Fruit fly (Drosophila melanogaster): ENCODE measurements around the gene Sec16.

Gene Sec16

DNA sequence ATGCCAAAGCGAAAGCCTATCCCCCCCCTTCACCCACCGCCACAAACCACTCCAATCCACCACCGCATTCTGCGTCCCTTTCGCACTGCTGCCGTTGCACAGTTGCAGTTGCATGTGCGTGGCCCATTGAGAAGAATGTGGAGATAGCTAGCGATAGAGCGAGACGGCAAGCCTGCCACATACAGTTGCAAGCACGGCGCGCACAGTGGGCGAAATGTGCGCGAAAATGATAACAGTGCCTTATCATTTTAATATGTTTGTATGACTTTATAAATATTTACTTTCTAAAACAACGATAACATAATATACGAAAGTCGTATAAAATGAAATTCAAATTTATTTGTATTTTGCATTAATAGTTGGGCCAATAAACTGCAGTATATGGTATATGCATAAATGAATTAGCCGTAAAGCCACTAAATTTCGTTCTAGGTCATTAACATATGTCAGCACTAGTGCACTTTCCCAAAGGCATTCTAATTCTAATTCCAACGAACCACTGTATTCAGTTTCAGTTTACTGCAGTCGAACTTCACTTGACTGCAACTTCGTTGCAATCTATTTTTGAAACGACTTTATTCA lies 19.9 kb upstream of the Sec16 start (continued):
- no peak; the same call in 1 of the 2 replicates for TF ChIP-seq onecut (GFP tag; IDR thresholded peaks at IDR 0.05)
- peak; percentile 38 for TF ChIP-seq Kr (GFP tag; optimal IDR thresholded peaks at IDR 0.05)
- TF ChIP-seq inv (GFP tag; IDR thresholded peaks at IDR 0.05; ENCODE audit: partially characterized antibody) = no peak
- TF ChIP-seq CG7928 (GFP tag; optimal IDR thresholded peaks at IDR 0.05) = no peak
- peak; percentile 85 for TF ChIP-seq Xrp1 (GFP tag; IDR thresholded peaks at IDR 0.05)
- no peak for TF ChIP-seq Lpt (GFP tag; optimal IDR thresholded peaks at IDR 0.05)
- no peak for TF ChIP-seq CG7987 (GFP tag; optimal IDR thresholded peaks at IDR 0.05)
- peak; percentile 59 for TF ChIP-seq zen (tag; optimal IDR thresholded peaks at IDR 0.05)
- TF ChIP-seq Mad (GFP tag; optimal IDR thresholded peaks at IDR 0.05) = peak; percentile 25
- peak; percentile 83 for TF ChIP-seq CG4424 (GFP tag; optimal IDR thresholded peaks at IDR 0.05)
- no peak for TF ChIP-seq dm (GFP tag; optimal IDR thresholded peaks at IDR 0.05)
- no peak for TF ChIP-seq sug (tag; optimal IDR thresholded peaks at IDR 0.05)
- peak; percentile 77 for TF ChIP-seq CG4707 (GFP tag; optimal IDR thresholded peaks at IDR 0.05)
- TF ChIP-seq oc (tag; optimal IDR thresholded peaks at IDR 0.05) = peak; percentile 25
- TF ChIP-seq CG13123 (GFP tag; optimal IDR thresholded peaks at IDR 0.05) = peak; percentile 30
- no peak for TF ChIP-seq gcm2 (GFP tag; optimal IDR thresholded peaks at IDR 0.05)
- peak; percentile 63 for TF ChIP-seq Max (GFP tag; optimal IDR thresholded peaks at IDR 0.05)
- peak; percentile 61 for TF ChIP-seq CG17328 (GFP tag; IDR thresholded peaks at IDR 0.05)
- peak; percentile 90 to 91 for TF ChIP-seq bsh (GFP tag; optimal IDR thresholded peaks at IDR 0.05)
- TF ChIP-seq CG4730 (GFP tag; IDR thresholded peaks at IDR 0.05) = peak; percentile 18; the same call in 1 of the 2 replicates
- no peak for TF ChIP-seq Poxn (GFP tag; IDR thresholded peaks at IDR 0.05)
- no peak for TF ChIP-seq MTF-1 (GFP tag; optimal IDR thresholded peaks at IDR 0.05; ENCODE audit: borderline replicate concordance)
- 0 out of 3 replicates have a peak, but pooled peaks have one; percentile 38 for TF ChIP-seq CG11695 (GFP tag; IDR thresholded peaks at IDR 0.05)
- peak; percentile 50 for TF ChIP-seq CG18476 (GFP tag; optimal IDR thresholded peaks at IDR 0.05)
- TF ChIP-seq dati (GFP tag; IDR thresholded peaks at IDR 0.05) = no peak
- peak; percentile 90 for TF ChIP-seq CG10979 (tag; optimal IDR thresholded peaks at IDR 0.05)
- TF ChIP-seq Elba2 (GFP tag; optimal IDR thresholded peaks at IDR 0.05) = peak; percentile 3
- no peak for TF ChIP-seq exex (tag; optimal IDR thresholded peaks at IDR 0.05)
- TF ChIP-seq Ada2b (GFP tag; IDR thresholded peaks at IDR 0.05) = no peak
- peak; percentile 44 to 48 for TF ChIP-seq Pdp1 (GFP tag; optimal IDR thresholded peaks at IDR 0.05)
- TF ChIP-seq vvl (GFP tag; IDR thresholded peaks at IDR 0.05) = peak; percentile 66
- peak; percentile 82 for TF ChIP-seq Spps (tag; optimal IDR thresholded peaks at IDR 0.05)
- TF ChIP-seq schlank (tag; optimal IDR thresholded peaks at IDR 0.05) = no peak
- peak; percentile 36 for TF ChIP-seq Mes4 (GFP tag; optimal IDR thresholded peaks at IDR 0.05)
- no peak for TF ChIP-seq H2.0 (GFP tag; IDR thresholded peaks at IDR 0.05)
- no peak for TF ChIP-seq Hey (tag; optimal IDR thresholded peaks at IDR 0.05)
- TF ChIP-seq CG10209 (GFP tag; optimal IDR thresholded peaks at IDR 0.05) = peak; percentile 64
- peak; percentile 86 for TF ChIP-seq CG2712 (tag; optimal IDR thresholded peaks at IDR 0.05)
- TF ChIP-seq CG10274 (GFP tag; optimal IDR thresholded peaks at IDR 0.05) = peak; percentile 18
- no peak for TF ChIP-seq CG11456 (GFP tag; IDR thresholded peaks at IDR 0.05)
- no peak for TF ChIP-seq CG9932 (GFP tag; IDR thresholded peaks at IDR 0.05)
- TF ChIP-seq CG18599 (GFP tag; optimal IDR thresholded peaks at IDR 0.05) = no peak
- no peak for TF ChIP-seq usp (GFP tag; optimal IDR thresholded peaks at IDR 0.05)
- TF ChIP-seq TFAM (GFP tag; optimal IDR thresholded peaks at IDR 0.05) = peak; percentile 3
- TF ChIP-seq row (GFP tag; IDR thresholded peaks at IDR 0.05) = peak; percentile 60
- TF ChIP-seq CG15011 (GFP tag; optimal IDR thresholded peaks at IDR 0.05) = no peak
- TF ChIP-seq Bdp1 (GFP tag; optimal IDR thresholded peaks at IDR 0.05) = no peak
- peak; percentile 50 for TF ChIP-seq HHEX (GFP tag; optimal IDR thresholded peaks at IDR 0.05)
- TF ChIP-seq bcd (GFP tag; optimal IDR thresholded peaks at IDR 0.05) = peak; percentile 60
- no peak for TF ChIP-seq ftz-f1 (GFP tag; optimal IDR thresholded peaks at IDR 0.05)
